Worm (Caenorhabditis elegans) whole organism, L4 larva: ENCODE results near the gene srbc-40.

Experiments used
- F49E8.2 ChIP-seq: sonication (generic microtip); optimal IDR thresholded peaks from 2 replicates; lab custom pipeline; 2016; ENCODE audit warnings: missing compliant biosample characterization, mild to moderate bottlenecking, missing genetic modification characterization, borderline replicate concordance
- egl-27 ChIP-seq: sonication (generic microtip); optimal IDR thresholded peaks from 3 replicates; lab custom pipeline; 2017; ENCODE audit warnings: missing biosample characterization, missing genetic modification reagents, missing genetic modification characterization
- nhr-237 ChIP-seq: sonication (generic microtip); optimal IDR thresholded peaks from 2 replicates; lab custom pipeline; 2017; ENCODE audit warnings: missing biosample characterization, missing genetic modification characterization

ce11 chrV:687384-687783 is 32.2 kb downstream of the srbc-40 start, which contains the start of gene H25P19.1:
- TF ChIP-seq F49E8.2 (tag; lab: Kevin White, UChicago) (no peak), egl-27 (tag; lab: Kevin White, UChicago) (no peak), nhr-237 (tag; lab: Kevin White, UChicago) (no peak)
